Worm (Caenorhabditis elegans) whole organism, early embryonic: ENCODE data around the gene lmtr-5.

Experiments used
- B0310.2 ChIP-seq: sonication (generic microtip); optimal IDR thresholded peaks from 2 replicates; lab custom pipeline; 2016; ENCODE audit warnings: mild to moderate bottlenecking, missing genetic modification characterization, missing compliant biosample characterization
- F13C5.2 ChIP-seq: sonication (generic microtip); optimal IDR thresholded peaks from 2 replicates; lab custom pipeline; 2017; ENCODE audit warnings: mild to moderate bottlenecking, missing genetic modification characterization, inconsistent platforms, missing compliant biosample characterization
- aly-1 ChIP-seq: sonication (generic microtip); optimal IDR thresholded peaks from 2 replicates; lab custom pipeline; 2016; ENCODE audit warnings: missing genetic modification characterization, missing compliant biosample characterization
- ama-1 ChIP-seq: fragments of 150-350 bp; optimal IDR thresholded peaks from 2 replicates; lab custom pipeline; 2014
- ceh-13 ChIP-seq: fragments of 200-800 bp; sonication (Bioruptor generic); optimal IDR thresholded peaks from 2 replicates; lab custom pipeline; 2018; ENCODE audit warnings: mild to moderate bottlenecking, missing genetic modification characterization, missing compliant biosample characterization
- ceh-36 ChIP-seq: sonication (generic microtip); optimal IDR thresholded peaks from 2 replicates; lab custom pipeline; 2016; ENCODE audit warnings: missing genetic modification characterization, inconsistent platforms, missing compliant biosample characterization
- ets-7 ChIP-seq: sonication (generic microtip); optimal IDR thresholded peaks from 2 replicates; lab custom pipeline; 2016; ENCODE audit warnings: missing genotype, missing genetic modification characterization, missing compliant biosample characterization
- flt-1 ChIP-seq: fragments of 200-800 bp; sonication (Bioruptor generic); IDR thresholded peaks from 2 replicates; pipeline ENCODE4 v1.3.6; 2022; ENCODE audit warnings: missing genetic modification characterization, missing compliant biosample characterization
- hmbx-1 ChIP-seq: sonication (generic microtip); optimal IDR thresholded peaks from 2 replicates; lab custom pipeline; 2016; ENCODE audit warnings: mild to moderate bottlenecking, missing genetic modification characterization, missing compliant biosample characterization
- hmg-4 ChIP-seq: fragments of 200-800 bp; sonication (Bioruptor generic); optimal IDR thresholded peaks from 2 replicates; lab custom pipeline; 2018; ENCODE audit warnings: mild to moderate bottlenecking, missing genetic modification characterization, missing compliant biosample characterization
- hnd-1 ChIP-seq: sonication (generic microtip); optimal IDR thresholded peaks from 2 replicates; lab custom pipeline; 2016; ENCODE audit warnings: missing genetic modification characterization, missing compliant biosample characterization
- pes-1 ChIP-seq: fragments of 200-800 bp; sonication (Bioruptor generic); IDR thresholded peaks from 2 replicates; pipeline ENCODE4 v1.3.6; 2022; ENCODE audit warnings: missing genetic modification reagents, missing genetic modification characterization, missing compliant biosample characterization
- scrt-1 ChIP-seq: fragments of 200-800 bp; sonication (Bioruptor generic); IDR thresholded peaks from 2 replicates; pipeline ENCODE4 v1.3.6; 2022; ENCODE audit warnings: missing genetic modification characterization, missing compliant biosample characterization
- sea-1 ChIP-seq: fragments of 200-800 bp; sonication (Bioruptor generic); conservative IDR thresholded peaks from 2 replicates; pipeline ENCODE4 v1.3.6; 2022; ENCODE audit warnings: missing genetic modification characterization, missing compliant biosample characterization
- tbx-11 ChIP-seq: fragments of 200-800 bp; sonication (Bioruptor generic); IDR thresholded peaks from 2 replicates; pipeline ENCODE4 v1.3.6; 2022; ENCODE audit warnings: missing genetic modification characterization, missing compliant biosample characterization
- tbx-37 ChIP-seq: fragments of 200-800 bp; sonication (Bioruptor generic); conservative IDR thresholded peaks from 2 replicates; pipeline ENCODE4 v1.3.6; 2022; ENCODE audit warnings: missing genetic modification reagents, missing genetic modification characterization, missing compliant biosample characterization
- tra-4 ChIP-seq: sonication (generic microtip); optimal IDR thresholded peaks from 2 replicates; lab custom pipeline; 2017; ENCODE audit warnings: missing genetic modification characterization, missing compliant biosample characterization

Gene lmtr-5

ce11 chrIII:3219050-3219449 is 35.6 kb downstream of the lmtr-5 start, which contains the start of gene frm-8:
Gene frm-8, minus strand, starts transcription at chrIII:3219150.
- TF ChIP-seq ets-7 (tag; lab: Kevin White, UChicago) (no peak), F13C5.2 (tag; lab: Kevin White, UChicago) (no peak), tbx-11 (no peak), ceh-13 (no peak), ceh-36 (no peak), flt-1 (GFP tag; lab: Robert Waterston, UW) (no peak), hnd-1 (no peak), pes-1 (GFP tag; lab: Robert Waterston, UW) (no peak), ama-1 (lab: Kevin White, UChicago) (no peak), sea-1 (GFP tag; lab: Robert Waterston, UW) (no peak)

- TF ChIP-seq ceh-13: no peak
- peak; percentile 35 for TF ChIP-seq hmg-4 (GFP tag; lab: Kevin White, UChicago)
These were observed 36.8 kb downstream of the lmtr-5 start for ce11 chrIII:3220287-3220686.

- TF ChIP-seq aly-1 (no peak), scrt-1 (GFP tag; lab: Robert Waterston, UW) (no peak), ets-7 (tag; lab: Kevin White, UChicago) (no peak), sea-1 (GFP tag; lab: Robert Waterston, UW) (no peak), F13C5.2 (tag; lab: Kevin White, UChicago) (no peak), ama-1 (lab: Kevin White, UChicago) (no peak), pes-1 (GFP tag; lab: Robert Waterston, UW) (no peak), ceh-13 (no peak), tra-4 (tag; lab: Kevin White, UChicago) (no peak), B0310.2 (tag; lab: Kevin White, UChicago) (no peak), hnd-1 (no peak), tbx-11 (no peak), flt-1 (GFP tag; lab: Robert Waterston, UW) (no peak)
These were observed 39.2 kb downstream of the lmtr-5 start for ce11 chrIII:3222707-3223106.

ce11 chrIII:3224102-3224501 is 40.6 kb downstream of the lmtr-5 start:
- no peak for TF ChIP-seq tra-4 (tag; lab: Kevin White, UChicago)
- no peak for TF ChIP-seq B0310.2 (tag; lab: Kevin White, UChicago)
- no peak for TF ChIP-seq ama-1 (lab: Kevin White, UChicago)
- no peak for TF ChIP-seq ets-7 (tag; lab: Kevin White, UChicago)
- TF ChIP-seq sea-1 (GFP tag; lab: Robert Waterston, UW): no peak
- no peak for TF ChIP-seq hmbx-1 (tag; lab: Kevin White, UChicago)
- TF ChIP-seq tbx-37 (GFP tag; lab: Robert Waterston, UW): no peak
- no peak for TF ChIP-seq aly-1
- no peak for TF ChIP-seq pes-1 (GFP tag; lab: Robert Waterston, UW)
- no peak for TF ChIP-seq tbx-11
- TF ChIP-seq hnd-1: no peak
- no peak for TF ChIP-seq hmg-4 (GFP tag; lab: Kevin White, UChicago)
- TF ChIP-seq F13C5.2 (tag; lab: Kevin White, UChicago): no peak

- TF ChIP-seq ceh-13 (no peak), pes-1 (GFP tag; lab: Robert Waterston, UW) (peak; percentile 38; the same call in 1 of the 2 replicates)
These were observed 49.2 kb downstream of the lmtr-5 start, which contains the start of gene Y53G8AL.1 for ce11 chrIII:3232650-3233152. Gene Y53G8AL.1, plus strand, starts transcription at chrIII:3233102.
